Worm (Caenorhabditis elegans) whole organism, early embryonic: ENCODE results near the gene bcmo-2.
A peak's percentile ranks its signal among the peaks of the same experiment; 100 is the strongest.

Source experiments
- B0310.2 ChIP-seq: sonication (generic microtip); optimal IDR thresholded peaks from 2 replicates; lab custom pipeline; 2016; ENCODE audit warnings: mild to moderate bottlenecking, missing genetic modification characterization, missing compliant biosample characterization
- F13C5.2 ChIP-seq: sonication (generic microtip); optimal IDR thresholded peaks from 2 replicates; lab custom pipeline; 2017; ENCODE audit warnings: mild to moderate bottlenecking, missing genetic modification characterization, inconsistent platforms, missing compliant biosample characterization
- aly-1 ChIP-seq: sonication (generic microtip); optimal IDR thresholded peaks from 2 replicates; lab custom pipeline; 2016; ENCODE audit warnings: missing genetic modification characterization, missing compliant biosample characterization
- ama-1 ChIP-seq: fragments of 150-350 bp; optimal IDR thresholded peaks from 2 replicates; lab custom pipeline; 2014
- ceh-13 ChIP-seq: fragments of 200-800 bp; sonication (Bioruptor generic); optimal IDR thresholded peaks from 2 replicates; lab custom pipeline; 2018; ENCODE audit warnings: mild to moderate bottlenecking, missing genetic modification characterization, missing compliant biosample characterization
- ceh-36 ChIP-seq: sonication (generic microtip); optimal IDR thresholded peaks from 2 replicates; lab custom pipeline; 2016; ENCODE audit warnings: missing genetic modification characterization, inconsistent platforms, missing compliant biosample characterization
- ets-7 ChIP-seq: sonication (generic microtip); optimal IDR thresholded peaks from 2 replicates; lab custom pipeline; 2016; ENCODE audit warnings: missing genotype, missing genetic modification characterization, missing compliant biosample characterization
- flt-1 ChIP-seq: fragments of 200-800 bp; sonication (Bioruptor generic); IDR thresholded peaks from 2 replicates; pipeline ENCODE4 v1.3.6; 2022; ENCODE audit warnings: missing genetic modification characterization, missing compliant biosample characterization
- hmbx-1 ChIP-seq: sonication (generic microtip); optimal IDR thresholded peaks from 2 replicates; lab custom pipeline; 2016; ENCODE audit warnings: mild to moderate bottlenecking, missing genetic modification characterization, missing compliant biosample characterization
- hmg-4 ChIP-seq: fragments of 200-800 bp; sonication (Bioruptor generic); optimal IDR thresholded peaks from 2 replicates; lab custom pipeline; 2018; ENCODE audit warnings: mild to moderate bottlenecking, missing genetic modification characterization, missing compliant biosample characterization
- hnd-1 ChIP-seq: sonication (generic microtip); optimal IDR thresholded peaks from 2 replicates; lab custom pipeline; 2016; ENCODE audit warnings: missing genetic modification characterization, missing compliant biosample characterization
- pes-1 ChIP-seq: fragments of 200-800 bp; sonication (Bioruptor generic); IDR thresholded peaks from 2 replicates; pipeline ENCODE4 v1.3.6; 2022; ENCODE audit warnings: missing genetic modification reagents, missing genetic modification characterization, missing compliant biosample characterization
- scrt-1 ChIP-seq: fragments of 200-800 bp; sonication (Bioruptor generic); IDR thresholded peaks from 2 replicates; pipeline ENCODE4 v1.3.6; 2022; ENCODE audit warnings: missing genetic modification characterization, missing compliant biosample characterization
- sea-1 ChIP-seq: fragments of 200-800 bp; sonication (Bioruptor generic); conservative IDR thresholded peaks from 2 replicates; pipeline ENCODE4 v1.3.6; 2022; ENCODE audit warnings: missing genetic modification characterization, missing compliant biosample characterization
- tbx-11 ChIP-seq: fragments of 200-800 bp; sonication (Bioruptor generic); IDR thresholded peaks from 2 replicates; pipeline ENCODE4 v1.3.6; 2022; ENCODE audit warnings: missing genetic modification characterization, missing compliant biosample characterization
- tbx-37 ChIP-seq: fragments of 200-800 bp; sonication (Bioruptor generic); conservative IDR thresholded peaks from 2 replicates; pipeline ENCODE4 v1.3.6; 2022; ENCODE audit warnings: missing genetic modification reagents, missing genetic modification characterization, missing compliant biosample characterization
- tra-4 ChIP-seq: sonication (generic microtip); optimal IDR thresholded peaks from 2 replicates; lab custom pipeline; 2017; ENCODE audit warnings: missing genetic modification characterization, missing compliant biosample characterization

The bcmo-2 gene

ce11 chrII:3910737-3911136 is at the start of gene bcmo-2:
Gene bcmo-2 (minus strand): TSS chrII:3910837.
- no peak for TF ChIP-seq ceh-13 (GFP tag; lab: Kevin White, UChicago)
- no peak for TF ChIP-seq aly-1 (tag; lab: Kevin White, UChicago)
- no peak for TF ChIP-seq hmbx-1 (tag; lab: Kevin White, UChicago)
- no peak for TF ChIP-seq F13C5.2
- no peak for TF ChIP-seq tra-4
- TF ChIP-seq scrt-1 (GFP tag; lab: Robert Waterston, UW): no peak
- TF ChIP-seq B0310.2 (tag; lab: Kevin White, UChicago): no peak
- TF ChIP-seq sea-1 (GFP tag; lab: Robert Waterston, UW): no peak
- TF ChIP-seq hnd-1 (tag; lab: Kevin White, UChicago): no peak
- TF ChIP-seq tbx-11: no peak
- no peak for TF ChIP-seq pes-1
- no peak for TF ChIP-seq hmg-4 (GFP tag; lab: Kevin White, UChicago)
- no peak for TF ChIP-seq flt-1
- TF ChIP-seq ceh-36 (tag; lab: Kevin White, UChicago): no peak
- TF ChIP-seq ets-7 (tag; lab: Kevin White, UChicago): no peak
- no peak for TF ChIP-seq ama-1 (lab: Kevin White, UChicago)
- TF ChIP-seq tbx-37 (GFP tag; lab: Robert Waterston, UW): no peak

ce11 chrII:3960276-3960675 is 49.6 kb upstream of the bcmo-2 start:
- TF ChIP-seq tbx-37 (GFP tag; lab: Robert Waterston, UW): no peak
- no peak for TF ChIP-seq aly-1 (tag; lab: Kevin White, UChicago)
- TF ChIP-seq ama-1 (lab: Kevin White, UChicago): no peak
- no peak for TF ChIP-seq ceh-13 (GFP tag; lab: Kevin White, UChicago)
- no peak for TF ChIP-seq hnd-1 (tag; lab: Kevin White, UChicago)
- no peak for TF ChIP-seq F13C5.2
- no peak for TF ChIP-seq hmbx-1 (tag; lab: Kevin White, UChicago)
- no peak for TF ChIP-seq ceh-36 (tag; lab: Kevin White, UChicago)
- TF ChIP-seq B0310.2 (tag; lab: Kevin White, UChicago): no peak
- no peak for TF ChIP-seq sea-1 (GFP tag; lab: Robert Waterston, UW)
- no peak for TF ChIP-seq ets-7 (tag; lab: Kevin White, UChicago)
- TF ChIP-seq scrt-1 (GFP tag; lab: Robert Waterston, UW): no peak
- TF ChIP-seq hmg-4 (GFP tag; lab: Kevin White, UChicago): no peak
- no peak for TF ChIP-seq tra-4
- TF ChIP-seq tbx-11: no peak

ce11 chrII:3959432-3960102 is 48.9 kb upstream of the bcmo-2 start:
- TF ChIP-seq ceh-36 (tag; lab: Kevin White, UChicago) (peak; percentile 24), hmg-4 (GFP tag; lab: Kevin White, UChicago) (peak; percentile 14), aly-1 (tag; lab: Kevin White, UChicago) (no peak)

ce11 chrII:3958673-3959299 is 48.1 kb upstream of the bcmo-2 start:
- TF ChIP-seq tbx-11 (no peak), hmg-4 (GFP tag; lab: Kevin White, UChicago) (peak; percentile 11), flt-1 (no peak), F13C5.2 (peak; percentile 3), aly-1 (tag; lab: Kevin White, UChicago) (no peak), pes-1 (0 out of 2 replicates have a peak, but pooled peaks have one; percentile 6)

DNA sequence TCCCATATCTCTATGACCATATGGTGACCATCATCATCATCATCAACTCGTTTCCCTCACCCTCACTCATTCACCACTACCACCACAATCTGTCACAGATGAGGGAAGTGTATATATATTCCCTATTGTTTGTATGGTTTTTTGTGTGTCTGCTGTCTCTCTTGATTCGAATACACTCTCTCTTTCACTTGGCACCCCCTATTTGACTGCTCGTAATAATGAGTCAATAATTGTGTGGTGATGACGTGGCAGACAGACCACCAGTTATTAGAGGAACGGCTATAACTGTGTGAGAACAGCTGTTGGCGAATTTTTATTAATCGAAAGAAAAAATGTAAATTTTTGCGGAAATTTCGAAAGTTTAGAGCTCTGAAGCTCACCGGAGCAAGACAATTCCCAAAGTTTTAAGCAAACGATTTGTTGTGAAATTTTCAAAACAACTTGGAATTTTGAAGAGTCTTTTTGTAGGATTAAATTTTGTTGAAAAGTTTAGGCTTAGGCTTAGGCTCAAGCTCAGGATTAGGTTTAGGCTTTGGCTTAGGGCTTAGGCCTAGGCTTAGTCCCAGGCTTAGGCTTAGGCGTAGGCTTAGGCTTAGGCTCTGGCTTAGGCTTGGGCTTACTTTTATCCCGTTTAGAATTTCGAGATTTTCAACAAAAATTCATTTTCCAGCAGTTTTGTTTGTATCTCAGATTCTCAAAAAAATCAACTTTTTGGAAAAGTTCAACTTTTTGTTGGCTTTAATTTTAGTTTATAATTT is 47.0 kb upstream of the bcmo-2 start:
- TF ChIP-seq tbx-11: no peak
- peak; percentile 32 for TF ChIP-seq B0310.2 (tag; lab: Kevin White, UChicago)
- TF ChIP-seq F13C5.2: no peak
- no peak for TF ChIP-seq ama-1 (lab: Kevin White, UChicago)
- no peak for TF ChIP-seq tra-4
- TF ChIP-seq hnd-1 (tag; lab: Kevin White, UChicago): no peak
- TF ChIP-seq hmg-4 (GFP tag; lab: Kevin White, UChicago): no peak
- peak; percentile 84 for TF ChIP-seq ceh-36 (tag; lab: Kevin White, UChicago)

- no peak for TF ChIP-seq aly-1 (tag; lab: Kevin White, UChicago)
- no peak for TF ChIP-seq hnd-1 (tag; lab: Kevin White, UChicago)
- TF ChIP-seq flt-1: no peak
- TF ChIP-seq scrt-1 (GFP tag; lab: Robert Waterston, UW): no peak
- no peak for TF ChIP-seq ama-1 (lab: Kevin White, UChicago)
- TF ChIP-seq B0310.2 (tag; lab: Kevin White, UChicago): no peak
- no peak for TF ChIP-seq ceh-13 (GFP tag; lab: Kevin White, UChicago)
- no peak for TF ChIP-seq tbx-37 (GFP tag; lab: Robert Waterston, UW)
- no peak for TF ChIP-seq tra-4
- no peak for TF ChIP-seq hmg-4 (GFP tag; lab: Kevin White, UChicago)
- no peak for TF ChIP-seq sea-1 (GFP tag; lab: Robert Waterston, UW)
- TF ChIP-seq tbx-11: no peak
- TF ChIP-seq ceh-36 (tag; lab: Kevin White, UChicago): no peak
- no peak for TF ChIP-seq ets-7 (tag; lab: Kevin White, UChicago)
- no peak for TF ChIP-seq pes-1
- no peak for TF ChIP-seq hmbx-1 (tag; lab: Kevin White, UChicago)
Observed at ce11 chrII:3956744-3957143, 46.1 kb upstream of the bcmo-2 start.

ce11 chrII:3955938-3956337 is 45.3 kb upstream of the bcmo-2 start:
- TF ChIP-seq B0310.2 (tag; lab: Kevin White, UChicago) (no peak), tbx-11 (no peak), scrt-1 (GFP tag; lab: Robert Waterston, UW) (no peak), ceh-13 (GFP tag; lab: Kevin White, UChicago) (no peak), F13C5.2 (no peak), aly-1 (tag; lab: Kevin White, UChicago) (peak; percentile 8), ets-7 (tag; lab: Kevin White, UChicago) (peak; percentile 42), tbx-37 (GFP tag; lab: Robert Waterston, UW) (no peak), ama-1 (lab: Kevin White, UChicago) (no peak), flt-1 (no peak), pes-1 (no peak), sea-1 (GFP tag; lab: Robert Waterston, UW) (no peak), hmg-4 (GFP tag; lab: Kevin White, UChicago) (no peak), hnd-1 (tag; lab: Kevin White, UChicago) (no peak), tra-4 (no peak)
